In genomic region chrV:6227326-6228246, ce11 we compare ENCODE assay signal across 3 worm cellular contexts.
TF ChIP-seq lines count a peak whose summit lies in the region.

No protein-coding gene starts in this region.

TF ChIP-seq in whole organism, L2 larva, 48 proteins besides CTCF, POLR2A, EP300 and RAD21 (continued from another document):
- TF ChIP-seq ztf-4 (tag; optimal IDR thresholded peaks at IDR 0.05; lab: Kevin White, UChicago) (peak; percentile 97), nhr-237 (tag; optimal IDR thresholded peaks at IDR 0.05; lab: Kevin White, UChicago) (peak; percentile 70), lin-39 (tag; optimal IDR thresholded peaks at IDR 0.05; lab: Kevin White, UChicago) (no peak), ceh-16 (tag; optimal IDR thresholded peaks at IDR 0.05; lab: Kevin White, UChicago) (peak; percentile 90), nhr-6 (tag; optimal IDR thresholded peaks at IDR 0.05; lab: Kevin White, UChicago) (peak; percentile 95), elt-1 (tag; optimal IDR thresholded peaks at IDR 0.05; lab: Kevin White, UChicago) (no peak), ztf-11 (tag; optimal IDR thresholded peaks at IDR 0.05; lab: Kevin White, UChicago) (peak; percentile 64), unc-39 (tag; optimal IDR thresholded peaks at IDR 0.05; lab: Kevin White, UChicago) (no peak), nhr-11 (tag; optimal IDR thresholded peaks at IDR 0.05; lab: Kevin White, UChicago) (peak; percentile 21), aly-2 (tag; optimal IDR thresholded peaks at IDR 0.05; lab: Kevin White, UChicago) (no peak), nhr-23 (tag; optimal IDR thresholded peaks at IDR 0.05; lab: Kevin White, UChicago) (no peak), nhr-21 (tag; optimal IDR thresholded peaks at IDR 0.05; lab: Kevin White, UChicago) (peak; percentile 98), ama-1 (optimal IDR thresholded peaks at IDR 0.05; lab: Kevin White, UChicago) (peak; percentile 98), gmeb-1 (tag; optimal IDR thresholded peaks at IDR 0.05; lab: Kevin White, UChicago) (peak; percentile 84), egl-27 (tag; optimal IDR thresholded peaks at IDR 0.05; lab: Kevin White, UChicago) (peak; percentile 95), nhr-77 (tag; optimal IDR thresholded peaks at IDR 0.05; lab: Kevin White, UChicago) (no peak), blmp-1 (tag; optimal IDR thresholded peaks at IDR 0.05; lab: Kevin White, UChicago; ENCODE audit: insufficient read depth) (peak; percentile 88), elt-3 (tag; optimal IDR thresholded peaks at IDR 0.05; lab: Kevin White, UChicago) (no peak), ztf-1 (GFP tag; conservative IDR thresholded peaks at IDR 0.05; lab: Robert Waterston, UW) (no peak), mab-5 (tag; optimal IDR thresholded peaks at IDR 0.05; lab: Kevin White, UChicago) (peak; percentile 95), sem-4 (tag; optimal IDR thresholded peaks at IDR 0.05; lab: Kevin White, UChicago) (peak; percentile 96), nhr-129 (tag; optimal IDR thresholded peaks at IDR 0.05; lab: Kevin White, UChicago) (peak; percentile 90), unc-62 (GFP tag; optimal IDR thresholded peaks at IDR 0.05; lab: Kevin White, UChicago) (peak; percentile 22), lin-13 (GFP tag; optimal IDR thresholded peaks at IDR 0.05; lab: Kevin White, UChicago) (peak; percentile 91), C34F6.9 (tag; optimal IDR thresholded peaks at IDR 0.05; lab: Kevin White, UChicago) (peak; percentile 87), nhr-25 (tag; optimal IDR thresholded peaks at IDR 0.05; lab: Kevin White, UChicago) (peak; percentile 94)

TF ChIP-seq in whole organism, L4 larva, 104 proteins besides CTCF, POLR2A, EP300 and RAD21 (continued from another document and continues in another):
- no peak; a peak in 1 of 4 replicates for TF ChIP-seq madf-5 (GFP tag; IDR thresholded peaks at IDR 0.05; lab: Robert Waterston, UW)
- TF ChIP-seq pha-4 (GFP tag; IDR thresholded peaks at IDR 0.05; lab: Robert Waterston, UW), result peak; percentile 96
- peak; percentile 41 for TF ChIP-seq pha-4 (tag; optimal IDR thresholded peaks at IDR 0.05; lab: Kevin White, UChicago)
- TF ChIP-seq zfp-2 (tag; optimal IDR thresholded peaks at IDR 0.05; lab: Kevin White, UChicago), result peak; percentile 8
- TF ChIP-seq pqm-1 (tag; optimal IDR thresholded peaks at IDR 0.05; lab: Kevin White, UChicago), result no peak
- no peak for TF ChIP-seq F49E8.2 (tag; optimal IDR thresholded peaks at IDR 0.05; lab: Kevin White, UChicago; ENCODE audit: borderline replicate concordance)
- no peak for TF ChIP-seq ZK337.2 (GFP tag; IDR thresholded peaks at IDR 0.05; lab: Robert Waterston, UW)
- peak; percentile 100 for TF ChIP-seq set-16 (GFP tag; IDR thresholded peaks at IDR 0.05; lab: Robert Waterston, UW)
- TF ChIP-seq unc-130 (GFP tag; optimal IDR thresholded peaks at IDR 0.05; lab: Kevin White, UChicago), result peak; percentile 17
- TF ChIP-seq egl-43 (GFP tag; IDR thresholded peaks at IDR 0.05; lab: Robert Waterston, UW), result peak; percentile 88
- peak; percentile 93 for TF ChIP-seq mep-1 (tag; optimal IDR thresholded peaks at IDR 0.05; lab: Kevin White, UChicago)
- TF ChIP-seq cey-2 (tag; optimal IDR thresholded peaks at IDR 0.05; lab: Kevin White, UChicago; ENCODE audit: borderline replicate concordance, insufficient read depth), result peak; percentile 1
- TF ChIP-seq daf-19 (GFP tag; conservative IDR thresholded peaks at IDR 0.05; lab: Robert Waterston, UW), result no peak
- TF ChIP-seq ztf-7 (tag; optimal IDR thresholded peaks at IDR 0.05; lab: Kevin White, UChicago), result peak; percentile 13
- peak; percentile 61 for TF ChIP-seq lin-38 (GFP tag; IDR thresholded peaks at IDR 0.05; lab: Robert Waterston, UW)
- peak; percentile 72 for TF ChIP-seq fos-1 (tag; optimal IDR thresholded peaks at IDR 0.05; lab: Kevin White, UChicago)
- peak; percentile 67 for TF ChIP-seq nhr-10 (tag; optimal IDR thresholded peaks at IDR 0.05; lab: Kevin White, UChicago)
- TF ChIP-seq lsy-2 (tag; optimal IDR thresholded peaks at IDR 0.05; lab: Kevin White, UChicago), result peak; percentile 86
- TF ChIP-seq Y48G9A.11 (GFP tag; IDR thresholded peaks at IDR 0.05; lab: Robert Waterston, UW), result no peak
- peak; percentile 99 for TF ChIP-seq ama-1 (optimal IDR thresholded peaks at IDR 0.05; lab: Kevin White, UChicago)
- no peak for TF ChIP-seq ceh-62 (tag; optimal IDR thresholded peaks at IDR 0.05; lab: Kevin White, UChicago)
- peak; percentile 64; the same call in 1 of the 2 replicates for TF ChIP-seq mxl-2 (GFP tag; conservative IDR thresholded peaks at IDR 0.05; lab: Robert Waterston, UW)
- peak; percentile 90 for TF ChIP-seq tra-1 (GFP tag; IDR thresholded peaks at IDR 0.05; lab: Robert Waterston, UW)
- no peak for TF ChIP-seq ces-1 (GFP tag; optimal IDR thresholded peaks at IDR 0.05; lab: Kevin White, UChicago)
- TF ChIP-seq egl-27 (tag; optimal IDR thresholded peaks at IDR 0.05; lab: Kevin White, UChicago), result peak; percentile 66
- TF ChIP-seq D1046.2 (GFP tag; IDR thresholded peaks at IDR 0.05; lab: Robert Waterston, UW), result no peak
- TF ChIP-seq madf-9 (GFP tag; conservative IDR thresholded peaks at IDR 0.05; lab: Robert Waterston, UW), result peak; percentile 74; the same call in 1 of the 2 replicates
- peak; percentile 96 for TF ChIP-seq nhr-48 (tag; optimal IDR thresholded peaks at IDR 0.05; lab: Kevin White, UChicago)
- peak; percentile 95 for TF ChIP-seq nhr-25 (tag; optimal IDR thresholded peaks at IDR 0.05; lab: Kevin White, UChicago; ENCODE audit: borderline replicate concordance, insufficient read depth)
- TF ChIP-seq lir-3 (tag; optimal IDR thresholded peaks at IDR 0.05; lab: Kevin White, UChicago), result no peak
- peak; percentile 51 for TF ChIP-seq zip-2 (tag; optimal IDR thresholded peaks at IDR 0.05; lab: Kevin White, UChicago)
- TF ChIP-seq skn-1 (tag; optimal IDR thresholded peaks at IDR 0.05; lab: Kevin White, UChicago), result peak; percentile 25
- peak; percentile 47 to 95 for TF ChIP-seq hif-1 (tag; optimal IDR thresholded peaks at IDR 0.05; lab: Kevin White, UChicago)
- no peak; the same call in 1 of the 2 replicates for TF ChIP-seq nhr-42 (GFP tag; IDR thresholded peaks at IDR 0.05; lab: Robert Waterston, UW)
- TF ChIP-seq ceh-44 (GFP tag; IDR thresholded peaks at IDR 0.05; lab: Robert Waterston, UW), result no peak
- peak; percentile 96 for TF ChIP-seq rbr-2 (tag; optimal IDR thresholded peaks at IDR 0.05; lab: Kevin White, UChicago)
- peak; percentile 91 for TF ChIP-seq ceh-20 (GFP tag; IDR thresholded peaks at IDR 0.05; lab: Robert Waterston, UW)
- peak; percentile 87 for TF ChIP-seq saeg-2 (GFP tag; IDR thresholded peaks at IDR 0.05; lab: Robert Waterston, UW)
- no peak for TF ChIP-seq F44E2.7 (GFP tag; IDR thresholded peaks at IDR 0.05; lab: Robert Waterston, UW)
- peak; percentile 48; the same call in 1 of the 2 replicates for TF ChIP-seq mdt-29 (GFP tag; IDR thresholded peaks at IDR 0.05; lab: Robert Waterston, UW)
- TF ChIP-seq dve-1 (tag; optimal IDR thresholded peaks at IDR 0.05; lab: Kevin White, UChicago; ENCODE audit: insufficient read depth), result peak; percentile 97
- peak; percentile 92 for TF ChIP-seq mxl-3 (GFP tag; optimal IDR thresholded peaks at IDR 0.05; lab: Kevin White, UChicago)
- TF ChIP-seq fkh-10 (GFP tag; optimal IDR thresholded peaks at IDR 0.05; lab: Kevin White, UChicago), result peak; percentile 93
- TF ChIP-seq ctbp-1 (GFP tag; IDR thresholded peaks at IDR 0.05; lab: Robert Waterston, UW), result peak; percentile 97
- no peak for TF ChIP-seq tag-97 (GFP tag; IDR thresholded peaks at IDR 0.05; lab: Robert Waterston, UW)
- TF ChIP-seq arid-1 (GFP tag; conservative IDR thresholded peaks at IDR 0.05; lab: Robert Waterston, UW), result peak; percentile 81
- TF ChIP-seq gei-8 (GFP tag; optimal IDR thresholded peaks at IDR 0.05; lab: Kevin White, UChicago), result peak; percentile 56
- TF ChIP-seq dpl-1 (GFP tag; optimal IDR thresholded peaks at IDR 0.05; lab: Kevin White, UChicago), result peak; percentile 67
- peak in 1 of 2 experiments; percentile 100 for TF ChIP-seq unc-62 (GFP tag; optimal IDR thresholded peaks at IDR 0.05 in 1 of 2; lab: Kevin White, UChicago)
- TF ChIP-seq unc-62 (tag; optimal IDR thresholded peaks at IDR 0.05; lab: Kevin White, UChicago), result no peak
- TF ChIP-seq lim-7 (GFP tag; IDR thresholded peaks at IDR 0.05; lab: Robert Waterston, UW), result no peak
- no peak for TF ChIP-seq ztf-11 (tag; optimal IDR thresholded peaks at IDR 0.05; lab: Kevin White, UChicago)
- TF ChIP-seq attf-4 (tag; optimal IDR thresholded peaks at IDR 0.05; lab: Kevin White, UChicago), result no peak
- TF ChIP-seq F26F4.8 (GFP tag; conservative IDR thresholded peaks at IDR 0.05; lab: Robert Waterston, UW), result no peak

TF ChIP-seq in whole organism, late embryonic, 69 proteins besides CTCF, POLR2A, EP300 and RAD21 (continued from another document):
- TF ChIP-seq tbx-7 (tag; optimal IDR thresholded peaks at IDR 0.05; lab: Kevin White, UChicago) (peak; percentile 7), C08G9.2 (tag; optimal IDR thresholded peaks at IDR 0.05; lab: Kevin White, UChicago) (peak; percentile 64), fax-1 (tag; optimal IDR thresholded peaks at IDR 0.05; lab: Kevin White, UChicago) (peak; percentile 39), hlh-13 (GFP tag; optimal IDR thresholded peaks at IDR 0.05; lab: Kevin White, UChicago) (no peak), dve-1 (tag; optimal IDR thresholded peaks at IDR 0.05; lab: Kevin White, UChicago) (peak; percentile 71), hlh-15 (tag; optimal IDR thresholded peaks at IDR 0.05; lab: Kevin White, UChicago) (no peak), elt-2 (tag; optimal IDR thresholded peaks at IDR 0.05; lab: Kevin White, UChicago) (peak; percentile 60), eyg-1 (tag; optimal IDR thresholded peaks at IDR 0.05; lab: Kevin White, UChicago) (peak; percentile 31), ceh-45 (GFP tag; IDR thresholded peaks at IDR 0.05; lab: Robert Waterston, UW) (no peak), pag-3 (tag; optimal IDR thresholded peaks at IDR 0.05; lab: Kevin White, UChicago; ENCODE audit: borderline replicate concordance) (no peak), K02D7.2 (tag; optimal IDR thresholded peaks at IDR 0.05; lab: Kevin White, UChicago) (no peak), rnt-1 (tag; optimal IDR thresholded peaks at IDR 0.05; lab: Kevin White, UChicago) (peak; percentile 76), ceh-22 (tag; optimal IDR thresholded peaks at IDR 0.05; lab: Kevin White, UChicago) (no peak), ceh-48 (tag; optimal IDR thresholded peaks at IDR 0.05; lab: Kevin White, UChicago) (peak; percentile 72), hlh-8 (tag; optimal IDR thresholded peaks at IDR 0.05; lab: Kevin White, UChicago) (peak; percentile 88), ceh-14 (tag; optimal IDR thresholded peaks at IDR 0.05; lab: Kevin White, UChicago) (peak; percentile 81), odd-2 (tag; optimal IDR thresholded peaks at IDR 0.05; lab: Kevin White, UChicago) (peak; percentile 10), ceh-24 (tag; optimal IDR thresholded peaks at IDR 0.05; lab: Kevin White, UChicago) (no peak), madf-2 (tag; optimal IDR thresholded peaks at IDR 0.05; lab: Kevin White, UChicago) (peak; percentile 50), ets-4 (tag; optimal IDR thresholded peaks at IDR 0.05; lab: Kevin White, UChicago) (peak; percentile 42), ceh-19 (GFP tag; optimal IDR thresholded peaks at IDR 0.05; lab: Kevin White, UChicago) (peak; percentile 17), dmd-4 (tag; optimal IDR thresholded peaks at IDR 0.05; lab: Kevin White, UChicago; ENCODE audit: borderline replicate concordance) (no peak), tbx-2 (tag; optimal IDR thresholded peaks at IDR 0.05; lab: Kevin White, UChicago) (peak; percentile 90), nfya-1 (tag; optimal IDR thresholded peaks at IDR 0.05; lab: Kevin White, UChicago) (peak; percentile 92), ceh-30 (tag; optimal IDR thresholded peaks at IDR 0.05; lab: Kevin White, UChicago) (no peak), ceh-2 (tag; optimal IDR thresholded peaks at IDR 0.05; lab: Kevin White, UChicago) (peak; percentile 71), sdc-2 (tag; optimal IDR thresholded peaks at IDR 0.05; lab: Kevin White, UChicago) (peak; percentile 24), ttx-3 (tag; optimal IDR thresholded peaks at IDR 0.05; lab: Kevin White, UChicago) (no peak), syd-9 (tag; optimal IDR thresholded peaks at IDR 0.05; lab: Kevin White, UChicago) (peak; percentile 74), ref-2 (tag; optimal IDR thresholded peaks at IDR 0.05; lab: Kevin White, UChicago) (peak; percentile 94), unc-86 (tag; optimal IDR thresholded peaks at IDR 0.05; lab: Kevin White, UChicago) (peak; percentile 69), ztf-16 (tag; optimal IDR thresholded peaks at IDR 0.05; lab: Kevin White, UChicago) (peak; percentile 37), ama-1 (optimal IDR thresholded peaks at IDR 0.05; lab: Kevin White, UChicago) (peak; percentile 91), lin-11 (tag; optimal IDR thresholded peaks at IDR 0.05; lab: Kevin White, UChicago) (no peak), unc-42 (tag; optimal IDR thresholded peaks at IDR 0.05; lab: Kevin White, UChicago) (peak; percentile 84), Y22D7AL.16 (tag; optimal IDR thresholded peaks at IDR 0.05; lab: Kevin White, UChicago) (no peak), ceh-6 (GFP tag; optimal IDR thresholded peaks at IDR 0.05; lab: Kevin White, UChicago) (no peak), ceh-18 (tag; optimal IDR thresholded peaks at IDR 0.05; lab: Kevin White, UChicago) (peak; percentile 98), nhr-232 (tag; optimal IDR thresholded peaks at IDR 0.05; lab: Kevin White, UChicago) (no peak), che-1 (tag; optimal IDR thresholded peaks at IDR 0.05; lab: Kevin White, UChicago) (no peak), ceh-31 (tag; optimal IDR thresholded peaks at IDR 0.05; lab: Kevin White, UChicago) (peak; percentile 96), ceh-34 (tag; optimal IDR thresholded peaks at IDR 0.05; lab: Kevin White, UChicago) (peak; percentile 98), sox-2 (GFP tag; IDR thresholded peaks at IDR 0.05; lab: Robert Waterston, UW) (no peak; the same call in none of the 2 replicates), fkh-10 (GFP tag; optimal IDR thresholded peaks at IDR 0.05; lab: Kevin White, UChicago) (peak; percentile 70)
